Worm (Caenorhabditis elegans): ENCODE results near the gene C09E7.10.

DNA sequence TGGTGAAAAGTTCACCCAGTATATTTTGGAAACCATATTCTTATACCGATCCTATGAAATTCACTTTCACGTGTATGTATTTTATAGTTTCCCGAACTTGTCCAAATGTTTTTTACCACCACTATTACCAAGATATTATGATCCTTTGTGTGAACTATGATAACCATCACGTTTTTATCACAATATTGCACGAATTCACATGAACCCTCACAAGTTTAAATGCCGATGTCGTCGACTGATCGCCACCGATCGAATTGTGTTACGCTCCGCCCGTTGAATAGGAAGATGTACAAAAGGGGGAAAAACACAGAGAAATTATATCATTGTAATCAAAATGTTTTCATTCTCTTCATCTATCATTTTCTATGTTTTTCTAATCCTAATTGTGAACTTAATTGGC is 11.5 kb downstream of the C09E7.10 start:
- TF ChIP-seq mdl-1 (tag; optimal IDR thresholded peaks at IDR 0.05): no peak
- no peak for TF ChIP-seq zag-1 (tag; optimal IDR thresholded peaks at IDR 0.05)
- no peak for TF ChIP-seq lin-11 (tag; optimal IDR thresholded peaks at IDR 0.05)
- no peak for TF ChIP-seq lsy-2 (tag; optimal IDR thresholded peaks at IDR 0.05)
- TF ChIP-seq skn-1 (tag; optimal IDR thresholded peaks at IDR 0.05): no peak
- TF ChIP-seq nhr-11 (tag; optimal IDR thresholded peaks at IDR 0.05): no peak
- TF ChIP-seq nhr-77 (tag; optimal IDR thresholded peaks at IDR 0.05): no peak
- TF ChIP-seq unc-62 (GFP tag; optimal IDR thresholded peaks at IDR 0.05): no peak
- no peak for TF ChIP-seq ztf-11 (tag; optimal IDR thresholded peaks at IDR 0.05)
- TF ChIP-seq snpc-4 (tag; optimal IDR thresholded peaks at IDR 0.05): no peak
- TF ChIP-seq lin-13 (GFP tag; optimal IDR thresholded peaks at IDR 0.05): no peak
- no peak for TF ChIP-seq nhr-12 (tag; optimal IDR thresholded peaks at IDR 0.05)
- TF ChIP-seq mab-5 (tag; optimal IDR thresholded peaks at IDR 0.05): no peak
- no peak for TF ChIP-seq fos-1 (tag; optimal IDR thresholded peaks at IDR 0.05)

All from whole organism, L2 larva.